Worm (Caenorhabditis elegans) whole organism, mixed stage, embryonic: ENCODE data around the gene ptr-15.

ENCODE experiments used
- M03D4.4 ChIP-seq: sonication (generic microtip); optimal IDR thresholded peaks from 2 replicates; lab custom pipeline; 2017; ENCODE audit warnings: mild to moderate bottlenecking, missing genetic modification characterization, missing compliant biosample characterization
- bed-3 ChIP-seq: fragments of 200-800 bp; sonication (Bioruptor generic); optimal IDR thresholded peaks from 3 replicates; lab custom pipeline; 2018; ENCODE audit warnings: mild to moderate bottlenecking, missing genetic modification characterization, moderate library complexity, missing compliant biosample characterization
- ceh-39 ChIP-seq: fragments of 150-350 bp; optimal IDR thresholded peaks from 2 replicates; lab custom pipeline; 2014; ENCODE audit warnings: missing biosample characterization, missing genetic modification characterization
- ceh-43 ChIP-seq: fragments of 200-800 bp; sonication (Bioruptor generic); optimal IDR thresholded peaks from 2 replicates; lab custom pipeline; 2018; ENCODE audit warnings: mild to moderate bottlenecking, missing genetic modification characterization, moderate library complexity, missing compliant biosample characterization
- ceh-83 ChIP-seq: fragments of 200-800 bp; sonication (Bioruptor generic); optimal IDR thresholded peaks from 2 replicates; lab custom pipeline; 2018; ENCODE audit warnings: mild to moderate bottlenecking, missing genetic modification characterization, missing compliant biosample characterization
- cnd-1 ChIP-seq: fragments of 200-800 bp; sonication (Bioruptor generic); optimal IDR thresholded peaks from 2 replicates; lab custom pipeline; 2018; ENCODE audit warnings: mild to moderate bottlenecking, missing genetic modification characterization, missing compliant biosample characterization
- drap-1 ChIP-seq: fragments of 200-800 bp; sonication (Bioruptor generic); optimal IDR thresholded peaks from 3 replicates; lab custom pipeline; 2018; ENCODE audit warnings: mild to moderate bottlenecking, missing genetic modification characterization, missing compliant biosample characterization
- elt-1 ChIP-seq: sonication (generic microtip); optimal IDR thresholded peaks from 2 replicates; lab custom pipeline; 2017; ENCODE audit warnings: missing genetic modification characterization, mild to moderate bottlenecking, missing compliant biosample characterization, antibody characterized with exemption, moderate library complexity, borderline replicate concordance; ENCODE audit not compliant: insufficient read depth
- elt-3 ChIP-seq: fragments of 150-350 bp; optimal IDR thresholded peaks from 2 replicates; lab custom pipeline; 2014; ENCODE audit warnings: missing biosample characterization, missing genetic modification characterization
- flh-1 ChIP-seq: fragments of 200-800 bp; sonication (Bioruptor generic); optimal IDR thresholded peaks from 2 replicates; lab custom pipeline; 2018; ENCODE audit warnings: mild to moderate bottlenecking, missing genetic modification characterization, moderate library complexity, missing compliant biosample characterization
- ham-2 ChIP-seq: fragments of 200-800 bp; sonication (Bioruptor generic); optimal IDR thresholded peaks from 2 replicates; lab custom pipeline; 2018; ENCODE audit warnings: mild to moderate bottlenecking, missing genetic modification characterization, missing compliant biosample characterization
- hlh-1 ChIP-seq: fragments of 150-350 bp; optimal IDR thresholded peaks from 2 replicates; lab custom pipeline; 2014; ENCODE audit warnings: missing biosample characterization, missing genetic modification reagents, missing genetic modification characterization
- lin-13 ChIP-seq: fragments of 150-350 bp; optimal IDR thresholded peaks from 2 replicates; lab custom pipeline; 2014; ENCODE audit warnings: missing biosample characterization, missing genetic modification characterization
- lin-32 ChIP-seq: fragments of 200-800 bp; sonication (Bioruptor generic); optimal IDR thresholded peaks from 2 replicates; lab custom pipeline; 2018; ENCODE audit warnings: mild to moderate bottlenecking, missing genetic modification characterization, missing compliant biosample characterization
- lsy-2 ChIP-seq: fragments of 150-350 bp; optimal IDR thresholded peaks from 2 replicates; lab custom pipeline; 2014; ENCODE audit warnings: missing biosample characterization, missing genetic modification characterization
- mab-5 ChIP-seq: fragments of 150-350 bp; optimal IDR thresholded peaks from 2 replicates; lab custom pipeline; 2014; ENCODE audit warnings: missing biosample characterization, missing genetic modification characterization
- mep-1 ChIP-seq: fragments of 150-350 bp; optimal IDR thresholded peaks from 2 replicates; lab custom pipeline; 2017; ENCODE audit warnings: missing biosample characterization, missing genetic modification reagents, missing genetic modification characterization, inconsistent platforms
- mls-2 ChIP-seq: sonication (generic microtip); optimal IDR thresholded peaks from 2 replicates; lab custom pipeline; 2016; ENCODE audit warnings: mild to moderate bottlenecking, missing genetic modification characterization, moderate library complexity, missing compliant biosample characterization
- nhr-12 ChIP-seq: fragments of 150-350 bp; optimal IDR thresholded peaks from 2 replicates; lab custom pipeline; 2014; ENCODE audit warnings: missing biosample characterization, missing genetic modification characterization
- nhr-237 ChIP-seq: fragments of 150-350 bp; optimal IDR thresholded peaks from 2 replicates; lab custom pipeline; 2014; ENCODE audit warnings: missing biosample characterization, missing genetic modification characterization
- nhr-28 ChIP-seq: fragments of 150-350 bp; optimal IDR thresholded peaks from 2 replicates; lab custom pipeline; 2014; ENCODE audit warnings: missing biosample characterization, missing genetic modification characterization
- nhr-76 ChIP-seq: sonication (generic microtip); optimal IDR thresholded peaks from 2 replicates; lab custom pipeline; 2017; ENCODE audit warnings: missing biosample characterization, missing genetic modification characterization
- pha-4 ChIP-seq: fragments of 150-350 bp; optimal IDR thresholded peaks from 2 replicates; lab custom pipeline; 2018; ENCODE audit warnings: missing biosample characterization, missing genetic modification reagents, missing genetic modification characterization
- sem-2 ChIP-seq: fragments of 200-800 bp; sonication (Bioruptor generic); optimal IDR thresholded peaks from 2 replicates; lab custom pipeline; 2018; ENCODE audit warnings: mild to moderate bottlenecking, missing genetic modification characterization, missing compliant biosample characterization
- snpc-4 ChIP-seq: fragments of 150-350 bp; optimal IDR thresholded peaks from 2 replicates; lab custom pipeline; 2014; ENCODE audit warnings: missing biosample characterization, missing genetic modification characterization
- sptf-1 ChIP-seq: sonication (generic microtip); optimal IDR thresholded peaks from 2 replicates; lab custom pipeline; 2017; ENCODE audit warnings: mild to moderate bottlenecking, missing genetic modification characterization, moderate library complexity, missing compliant biosample characterization
- tbx-8 ChIP-seq: fragments of 200-800 bp; sonication (Bioruptor generic); optimal IDR thresholded peaks from 2 replicates; lab custom pipeline; 2018; ENCODE audit warnings: mild to moderate bottlenecking, missing genetic modification characterization, moderate library complexity, missing compliant biosample characterization
- unc-120 ChIP-seq: sonication (generic microtip); optimal IDR thresholded peaks from 2 replicates; lab custom pipeline; 2017; ENCODE audit warnings: missing genetic modification characterization, missing compliant biosample characterization; ENCODE audit not compliant: poor library complexity, severe bottlenecking
- unc-39 ChIP-seq: fragments of 150-350 bp; optimal IDR thresholded peaks from 2 replicates; lab custom pipeline; 2014; ENCODE audit warnings: missing biosample characterization, missing genetic modification characterization
- unc-62 ChIP-seq: fragments of 150-350 bp; optimal IDR thresholded peaks from 2 replicates; lab custom pipeline; 2014; ENCODE audit warnings: missing biosample characterization, missing genetic modification reagents, missing genetic modification characterization
- zip-8 ChIP-seq: fragments of 150-350 bp; optimal IDR thresholded peaks from 2 replicates; lab custom pipeline; 2014; ENCODE audit warnings: missing biosample characterization, missing genetic modification characterization
- ztf-11 ChIP-seq: fragments of 150-350 bp; optimal IDR thresholded peaks from 2 replicates; lab custom pipeline; 2014; ENCODE audit warnings: missing biosample characterization, missing genetic modification characterization

The ptr-15 gene

DNA sequence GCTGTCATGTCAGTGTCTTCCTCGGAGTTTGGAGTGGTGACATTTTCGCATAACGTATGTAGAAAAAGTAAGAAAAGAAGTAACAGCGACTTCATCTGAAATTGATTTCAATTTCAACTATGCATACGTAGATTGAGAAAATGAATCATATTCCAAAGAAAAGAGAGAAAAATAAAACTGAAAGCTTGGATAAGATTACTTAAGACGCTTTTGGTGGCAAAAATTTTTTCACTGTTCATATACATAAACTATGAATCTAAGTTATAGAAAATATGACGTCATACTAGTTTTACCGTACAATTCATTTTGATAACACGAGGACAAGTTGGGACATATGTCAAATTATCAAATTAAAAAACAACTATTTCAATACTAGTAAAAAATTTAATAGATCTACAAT is 35.6 kb downstream of the ptr-15 start, which contains the start of gene lipl-6:
Gene lipl-6, minus strand, starts transcription at position 101 of the 400 bp plus-strand sequence.
- TF ChIP-seq zip-8 (tag; lab: Kevin White, UChicago): peak; percentile 87
- no peak for TF ChIP-seq sptf-1 (tag; lab: Kevin White, UChicago)

DNA sequence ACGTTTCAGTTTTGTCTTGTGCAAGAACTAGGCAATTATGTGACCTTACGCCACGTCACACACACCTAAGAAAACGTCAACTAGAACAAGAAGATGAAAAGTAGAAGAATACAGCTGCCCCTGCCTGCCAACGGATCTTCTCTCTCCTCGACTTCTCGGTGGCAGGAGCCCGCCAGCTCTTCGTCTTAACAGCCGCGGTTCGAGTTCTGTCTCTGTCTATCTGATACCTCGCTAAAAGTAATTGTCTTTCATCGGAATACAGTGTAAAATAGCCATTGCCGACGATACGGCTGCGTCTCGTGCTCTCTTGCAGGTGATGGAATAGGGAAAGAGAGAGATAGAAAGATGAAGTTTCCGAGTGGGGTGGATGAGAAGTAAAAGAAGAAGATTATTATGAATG is 39.5 kb downstream of the ptr-15 start:
- TF ChIP-seq hlh-1 (peak; percentile 85), snpc-4 (tag; lab: Kevin White, UChicago) (no peak), unc-62 (peak; percentile 59), cnd-1 (tag; lab: Kevin White, UChicago) (no peak), ztf-11 (tag; lab: Kevin White, UChicago) (no peak), drap-1 (GFP tag; lab: Kevin White, UChicago) (no peak), unc-120 (tag; lab: Kevin White, UChicago) (peak; percentile 81), nhr-28 (tag; lab: Kevin White, UChicago) (no peak), mab-5 (no peak), tbx-8 (no peak), mls-2 (tag; lab: Kevin White, UChicago) (no peak), unc-39 (no peak), lin-13 (no peak), lin-32 (GFP tag; lab: Kevin White, UChicago) (no peak), mep-1 (tag; lab: Kevin White, UChicago) (no peak), pha-4 (tag; lab: Kevin White, UChicago) (no peak), elt-3 (tag; lab: Kevin White, UChicago) (no peak), sptf-1 (tag; lab: Kevin White, UChicago) (no peak), M03D4.4 (tag; lab: Kevin White, UChicago) (peak; percentile 8), ham-2 (GFP tag; lab: Kevin White, UChicago) (no peak), ceh-43 (GFP tag; lab: Kevin White, UChicago) (no peak), flh-1 (no peak), nhr-12 (tag; lab: Kevin White, UChicago) (no peak), ceh-39 (tag; lab: Kevin White, UChicago) (no peak)

DNA sequence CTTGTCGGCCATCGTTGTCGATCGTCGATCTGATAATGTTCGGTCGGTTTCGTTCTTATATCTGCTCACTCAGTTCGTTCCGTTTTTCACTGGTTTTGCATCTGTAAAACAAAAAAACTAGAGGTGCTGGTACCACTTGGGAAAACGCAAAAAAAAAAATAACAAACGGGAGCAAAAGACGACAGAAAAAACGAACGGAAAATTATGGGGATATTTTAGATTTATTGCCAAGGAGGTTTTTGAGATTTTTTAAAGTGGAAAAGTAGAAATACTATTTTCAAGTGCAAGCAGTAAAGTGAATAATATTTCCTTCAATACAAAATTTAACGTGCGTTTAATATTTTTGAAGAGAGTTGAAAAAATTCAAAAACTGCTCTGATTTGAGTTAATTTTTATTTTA is 40.9 kb downstream of the ptr-15 start, which contains the start of gene unc-68:
Gene unc-68, minus strand, starts transcription at position 101 of the 400 bp plus-strand sequence.
- TF ChIP-seq M03D4.4 (tag; lab: Kevin White, UChicago): no peak
- TF ChIP-seq ztf-11 (tag; lab: Kevin White, UChicago): no peak
- no peak for TF ChIP-seq elt-1
- TF ChIP-seq ceh-39 (tag; lab: Kevin White, UChicago): no peak
- no peak for TF ChIP-seq nhr-76 (tag; lab: Kevin White, UChicago)
- TF ChIP-seq hlh-1: no peak
- TF ChIP-seq flh-1: no peak
- TF ChIP-seq unc-39: no peak
- no peak for TF ChIP-seq nhr-237 (tag; lab: Kevin White, UChicago)
- no peak for TF ChIP-seq lin-13
- TF ChIP-seq bed-3 (GFP tag; lab: Kevin White, UChicago): no peak
- no peak for TF ChIP-seq mep-1 (tag; lab: Kevin White, UChicago)
- TF ChIP-seq mls-2 (tag; lab: Kevin White, UChicago): no peak
- TF ChIP-seq pha-4 (tag; lab: Kevin White, UChicago): no peak
- no peak for TF ChIP-seq sem-2 (GFP tag; lab: Kevin White, UChicago)
- no peak for TF ChIP-seq ceh-83 (GFP tag; lab: Kevin White, UChicago)
- no peak for TF ChIP-seq lsy-2 (tag; lab: Kevin White, UChicago)
- TF ChIP-seq mab-5: no peak
- no peak for TF ChIP-seq tbx-8

DNA sequence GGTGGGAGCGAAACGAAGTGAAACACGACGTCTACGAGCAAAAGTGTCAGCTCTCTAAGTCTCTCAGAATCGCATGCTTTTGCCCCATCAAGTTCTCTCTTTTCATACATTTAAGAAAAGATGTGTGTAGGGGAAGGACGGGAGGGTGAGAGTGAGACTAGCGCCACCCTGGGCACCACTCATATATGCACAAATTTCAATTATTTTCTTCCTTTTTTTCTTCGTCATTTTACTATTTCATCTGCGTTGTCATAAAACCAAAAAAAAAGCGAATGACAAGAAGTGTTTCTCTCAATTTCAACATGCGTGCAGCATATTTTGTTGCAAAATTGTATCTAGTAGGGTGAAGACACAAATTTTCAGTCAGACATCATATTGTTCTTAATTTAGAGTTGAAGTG is 43.2 kb downstream of the ptr-15 start:
- TF ChIP-seq ceh-39 (tag; lab: Kevin White, UChicago) (no peak), ztf-11 (tag; lab: Kevin White, UChicago) (no peak), sptf-1 (tag; lab: Kevin White, UChicago) (no peak)

DNA sequence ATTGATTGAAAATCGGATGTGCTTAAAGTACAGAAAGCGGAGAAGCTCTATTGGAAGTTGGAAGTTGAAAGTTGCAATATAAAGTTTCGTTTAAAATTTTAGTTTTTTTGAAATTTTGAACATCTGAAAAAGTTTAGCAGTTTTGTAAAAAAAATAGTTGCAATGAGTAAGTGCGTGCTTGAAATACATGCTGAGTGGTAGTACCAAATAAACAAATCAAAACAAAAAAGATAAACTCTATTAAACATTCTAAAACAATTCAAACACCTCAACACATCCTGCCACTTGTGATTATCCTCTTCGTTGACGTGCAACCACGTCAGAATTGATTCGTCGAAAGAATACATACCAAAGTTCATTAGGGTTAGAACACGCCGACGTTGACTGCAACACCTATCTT is 50.5 kb downstream of the ptr-15 start:
- no peak for TF ChIP-seq elt-1
- no peak for TF ChIP-seq unc-62
- TF ChIP-seq nhr-12 (tag; lab: Kevin White, UChicago): no peak
- TF ChIP-seq unc-120 (tag; lab: Kevin White, UChicago): no peak
- TF ChIP-seq mab-5: no peak
- TF ChIP-seq lsy-2 (tag; lab: Kevin White, UChicago): no peak
- TF ChIP-seq cnd-1 (tag; lab: Kevin White, UChicago): no peak
